Fruit fly (Drosophila melanogaster): ENCODE measurements around the gene Septin4.

The Septin4 gene

DNA sequence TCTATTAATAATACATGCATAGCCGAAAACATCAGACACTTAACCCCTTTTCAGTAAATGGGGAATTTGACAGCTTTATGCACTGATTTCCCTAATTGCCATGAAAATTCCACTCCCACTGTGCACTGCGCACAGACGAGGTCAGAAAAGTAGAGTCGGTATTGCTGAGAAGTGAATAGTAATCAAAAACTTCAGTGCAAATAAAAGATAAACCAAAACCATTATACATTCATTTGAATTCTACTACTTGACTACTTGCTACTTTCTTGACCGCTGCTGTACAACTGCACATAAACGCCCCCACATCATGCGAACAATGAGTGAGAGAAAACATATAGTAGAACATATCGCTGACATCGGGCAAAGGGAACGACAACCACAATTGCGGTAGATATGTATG, 3.5 kb downstream of the Septin4 start (continued):
- TF ChIP-seq CG10267 (tag; optimal IDR thresholded peaks at IDR 0.05), result peak; percentile 78
- peak; percentile 87 for TF ChIP-seq CG4820 (GFP tag; optimal IDR thresholded peaks at IDR 0.05)
- peak; percentile 70 for TF ChIP-seq tio (GFP tag; optimal IDR thresholded peaks at IDR 0.05)
- TF ChIP-seq jumu (GFP tag; optimal IDR thresholded peaks at IDR 0.05), result peak; percentile 87
- TF ChIP-seq dysf (GFP tag; IDR thresholded peaks at IDR 0.05), result peak; percentile 88
- peak; percentile 83 for TF ChIP-seq CG14710 (tag; optimal IDR thresholded peaks at IDR 0.05)
- peak; percentile 91 for TF ChIP-seq CG2199 (GFP tag; IDR thresholded peaks at IDR 0.05)
- TF ChIP-seq CG17829 (tag; optimal IDR thresholded peaks at IDR 0.05), result peak; percentile 86
- TF ChIP-seq bigmax (GFP tag; optimal IDR thresholded peaks at IDR 0.05), result no peak
- no peak for TF ChIP-seq mirr (GFP tag; optimal IDR thresholded peaks at IDR 0.05)
- TF ChIP-seq ara (GFP tag; IDR thresholded peaks at IDR 0.05), result peak; percentile 93
- peak; percentile 85 for TF ChIP-seq CG14050 (GFP tag; IDR thresholded peaks at IDR 0.05)
- TF ChIP-seq CG31441 (GFP tag; IDR thresholded peaks at IDR 0.05), result peak; percentile 86
- TF ChIP-seq chm (GFP tag; IDR thresholded peaks at IDR 0.05), result peak; percentile 93
- peak; percentile 67 for TF ChIP-seq peb (GFP tag; IDR thresholded peaks at IDR 0.05)
- TF ChIP-seq CG12659 (GFP tag; optimal IDR thresholded peaks at IDR 0.05), result peak; percentile 76
- TF ChIP-seq CG11093 (GFP tag; IDR thresholded peaks at IDR 0.05), result peak; percentile 85; the same call in 2 of the 3 replicates
- peak; percentile 85 for TF ChIP-seq sisA (GFP tag; IDR thresholded peaks at IDR 0.05)
- peak; percentile 89 for TF ChIP-seq jing (GFP tag; optimal IDR thresholded peaks at IDR 0.05)
- peak; percentile 89 for TF ChIP-seq ATbp (GFP tag; optimal IDR thresholded peaks at IDR 0.05)
- peak; percentile 85 for TF ChIP-seq Gug (GFP tag; IDR thresholded peaks at IDR 0.05)
- peak; percentile 53; the same call in 1 of the 3 replicates for TF ChIP-seq C15 (GFP tag; IDR thresholded peaks at IDR 0.05)
- TF ChIP-seq Six4 (GFP tag; optimal IDR thresholded peaks at IDR 0.05), result peak; percentile 82
- no peak for TF ChIP-seq CG16813 (GFP tag; IDR thresholded peaks at IDR 0.05; ENCODE audit: partially characterized antibody)
- TF ChIP-seq Mad (GFP tag; optimal IDR thresholded peaks at IDR 0.05), result peak; percentile 78
- TF ChIP-seq CG1602 (GFP tag; optimal IDR thresholded peaks at IDR 0.05), result peak; percentile 76
- no peak for TF ChIP-seq gfzf (GFP tag; optimal IDR thresholded peaks at IDR 0.05)
- TF ChIP-seq corto (GFP tag; optimal IDR thresholded peaks at IDR 0.05), result no peak
- peak; percentile 65 for TF ChIP-seq fu2 (GFP tag; optimal IDR thresholded peaks at IDR 0.05)
- TF ChIP-seq CG5953 (GFP tag; IDR thresholded peaks at IDR 0.05), result peak; percentile 82
- TF ChIP-seq Bteb2 (GFP tag; optimal IDR thresholded peaks at IDR 0.05), result peak; percentile 67
- peak; percentile 91 for TF ChIP-seq unpg (GFP tag; optimal IDR thresholded peaks at IDR 0.05)
- TF ChIP-seq CG13424 (tag; optimal IDR thresholded peaks at IDR 0.05), result peak; percentile 85
- peak; percentile 78 for TF ChIP-seq tx (GFP tag; optimal IDR thresholded peaks at IDR 0.05)
- peak; percentile 55 for TF ChIP-seq CG31224 (GFP tag; IDR thresholded peaks at IDR 0.05)
- peak; percentile 45 for TF ChIP-seq Usf (GFP tag; optimal IDR thresholded peaks at IDR 0.05)
- no peak for TF ChIP-seq pita (GFP tag; optimal IDR thresholded peaks at IDR 0.05)
- TF ChIP-seq CG4360 (GFP tag; IDR thresholded peaks at IDR 0.05), result peak; percentile 68
- TF ChIP-seq CG12155 (GFP tag; optimal IDR thresholded peaks at IDR 0.05), result peak; percentile 58
- peak; percentile 78 for TF ChIP-seq CG2202 (tag; optimal IDR thresholded peaks at IDR 0.05)
- TF ChIP-seq mld (GFP tag; IDR thresholded peaks at IDR 0.05; ENCODE audit: partially characterized antibody), result no peak
- TF ChIP-seq CG43689 (GFP tag; IDR thresholded peaks at IDR 0.05), result no peak
- TF ChIP-seq CG12744 (GFP tag; optimal IDR thresholded peaks at IDR 0.05), result peak; percentile 35
- peak; percentile 77 for TF ChIP-seq wor (GFP tag; IDR thresholded peaks at IDR 0.05)
- peak; percentile 78 for TF ChIP-seq Rfx (GFP tag; IDR thresholded peaks at IDR 0.05)
- peak; percentile 79 for TF ChIP-seq tup (GFP tag; optimal IDR thresholded peaks at IDR 0.05)
- no peak for TF ChIP-seq hth (optimal IDR thresholded peaks at IDR 0.05)
- TF ChIP-seq wdn (GFP tag; IDR thresholded peaks at IDR 0.05), result peak; percentile 54; the same call in 1 of the 2 replicates
- TF ChIP-seq sna (GFP tag; IDR thresholded peaks at IDR 0.05; ENCODE audit: partially characterized antibody), result no peak
- TF ChIP-seq Ptx1 (GFP tag; IDR thresholded peaks at IDR 0.05), result peak; percentile 89
- TF ChIP-seq CG2116 (GFP tag; optimal IDR thresholded peaks at IDR 0.05), result peak; percentile 42
- peak; percentile 91 for TF ChIP-seq vvl (GFP tag; IDR thresholded peaks at IDR 0.05)

All from whole organism, embryonic.